Worm (Caenorhabditis elegans): Measurements from ENCODE around the gene fbxb-59.

ce11 chrV:20196671-20197070, 9.3 kb downstream of the fbxb-59 start, which contains the start of gene ftr-1:
- TF ChIP-seq ama-1 (optimal IDR thresholded peaks at IDR 0.05) (no peak), T23F11.4 (GFP tag; optimal IDR thresholded peaks at IDR 0.05) (no peak), dve-1 (tag; optimal IDR thresholded peaks at IDR 0.05) (no peak), unc-3 (GFP tag; conservative IDR thresholded peaks at IDR 0.05) (no peak), unc-3 (tag; optimal IDR thresholded peaks at IDR 0.05) (no peak), hlh-13 (GFP tag; optimal IDR thresholded peaks at IDR 0.05) (no peak), K02D7.2 (tag; optimal IDR thresholded peaks at IDR 0.05) (no peak), ceh-30 (tag; optimal IDR thresholded peaks at IDR 0.05) (no peak), tbx-2 (tag; optimal IDR thresholded peaks at IDR 0.05) (no peak)

All from whole organism, late embryonic.